Worm (Caenorhabditis elegans) whole organism, early embryonic: ENCODE measurements around the gene dyf-13.

ENCODE experiments used
- B0310.2 ChIP-seq: sonication (generic microtip); optimal IDR thresholded peaks from 2 replicates; lab custom pipeline; 2016; ENCODE audit warnings: mild to moderate bottlenecking, missing genetic modification characterization, missing compliant biosample characterization
- F13C5.2 ChIP-seq: sonication (generic microtip); optimal IDR thresholded peaks from 2 replicates; lab custom pipeline; 2017; ENCODE audit warnings: mild to moderate bottlenecking, missing genetic modification characterization, inconsistent platforms, missing compliant biosample characterization
- aly-1 ChIP-seq: sonication (generic microtip); optimal IDR thresholded peaks from 2 replicates; lab custom pipeline; 2016; ENCODE audit warnings: missing genetic modification characterization, missing compliant biosample characterization
- ama-1 ChIP-seq: fragments of 150-350 bp; optimal IDR thresholded peaks from 2 replicates; lab custom pipeline; 2014
- ceh-13 ChIP-seq: fragments of 200-800 bp; sonication (Bioruptor generic); optimal IDR thresholded peaks from 2 replicates; lab custom pipeline; 2018; ENCODE audit warnings: mild to moderate bottlenecking, missing genetic modification characterization, missing compliant biosample characterization
- ceh-36 ChIP-seq: sonication (generic microtip); optimal IDR thresholded peaks from 2 replicates; lab custom pipeline; 2016; ENCODE audit warnings: missing genetic modification characterization, inconsistent platforms, missing compliant biosample characterization
- ets-7 ChIP-seq: sonication (generic microtip); optimal IDR thresholded peaks from 2 replicates; lab custom pipeline; 2016; ENCODE audit warnings: missing genotype, missing genetic modification characterization, missing compliant biosample characterization
- flt-1 ChIP-seq: fragments of 200-800 bp; sonication (Bioruptor generic); IDR thresholded peaks from 2 replicates; pipeline ENCODE4 v1.3.6; 2022; ENCODE audit warnings: missing genetic modification characterization, missing compliant biosample characterization
- hmbx-1 ChIP-seq: sonication (generic microtip); optimal IDR thresholded peaks from 2 replicates; lab custom pipeline; 2016; ENCODE audit warnings: mild to moderate bottlenecking, missing genetic modification characterization, missing compliant biosample characterization
- hmg-4 ChIP-seq: fragments of 200-800 bp; sonication (Bioruptor generic); optimal IDR thresholded peaks from 2 replicates; lab custom pipeline; 2018; ENCODE audit warnings: mild to moderate bottlenecking, missing genetic modification characterization, missing compliant biosample characterization
- hnd-1 ChIP-seq: sonication (generic microtip); optimal IDR thresholded peaks from 2 replicates; lab custom pipeline; 2016; ENCODE audit warnings: missing genetic modification characterization, missing compliant biosample characterization
- pes-1 ChIP-seq: fragments of 200-800 bp; sonication (Bioruptor generic); IDR thresholded peaks from 2 replicates; pipeline ENCODE4 v1.3.6; 2022; ENCODE audit warnings: missing genetic modification reagents, missing genetic modification characterization, missing compliant biosample characterization
- scrt-1 ChIP-seq: fragments of 200-800 bp; sonication (Bioruptor generic); IDR thresholded peaks from 2 replicates; pipeline ENCODE4 v1.3.6; 2022; ENCODE audit warnings: missing genetic modification characterization, missing compliant biosample characterization
- sea-1 ChIP-seq: fragments of 200-800 bp; sonication (Bioruptor generic); conservative IDR thresholded peaks from 2 replicates; pipeline ENCODE4 v1.3.6; 2022; ENCODE audit warnings: missing genetic modification characterization, missing compliant biosample characterization
- tbx-11 ChIP-seq: fragments of 200-800 bp; sonication (Bioruptor generic); IDR thresholded peaks from 2 replicates; pipeline ENCODE4 v1.3.6; 2022; ENCODE audit warnings: missing genetic modification characterization, missing compliant biosample characterization
- tbx-37 ChIP-seq: fragments of 200-800 bp; sonication (Bioruptor generic); conservative IDR thresholded peaks from 2 replicates; pipeline ENCODE4 v1.3.6; 2022; ENCODE audit warnings: missing genetic modification reagents, missing genetic modification characterization, missing compliant biosample characterization
- tra-4 ChIP-seq: sonication (generic microtip); optimal IDR thresholded peaks from 2 replicates; lab custom pipeline; 2017; ENCODE audit warnings: missing genetic modification characterization, missing compliant biosample characterization

dyf-13 gene

DNA sequence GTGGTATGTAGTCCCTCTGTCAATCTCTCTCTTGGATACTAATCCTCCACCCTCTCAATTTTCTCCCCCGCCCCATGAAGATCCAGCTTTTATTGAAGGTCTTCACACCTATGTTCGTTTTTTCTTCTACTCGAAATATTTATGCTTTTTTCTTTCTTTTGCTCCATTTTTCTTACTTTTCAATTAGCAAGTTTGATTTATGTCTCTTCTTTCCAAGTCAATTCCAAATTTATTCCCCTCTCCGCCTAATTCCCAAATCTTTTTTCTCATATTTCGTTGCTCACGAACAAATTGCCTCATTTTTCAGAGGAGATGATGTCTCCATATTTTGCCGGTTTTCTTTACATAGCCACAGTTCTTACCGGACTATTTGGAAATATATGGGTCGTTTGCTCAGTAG lies 26.8 kb downstream of the dyf-13 start, which contains the start of gene npr-31:
Gene npr-31, plus strand, starts transcription at position 301 of the 400 bp plus-strand sequence.
- TF ChIP-seq aly-1 = no peak

DNA sequence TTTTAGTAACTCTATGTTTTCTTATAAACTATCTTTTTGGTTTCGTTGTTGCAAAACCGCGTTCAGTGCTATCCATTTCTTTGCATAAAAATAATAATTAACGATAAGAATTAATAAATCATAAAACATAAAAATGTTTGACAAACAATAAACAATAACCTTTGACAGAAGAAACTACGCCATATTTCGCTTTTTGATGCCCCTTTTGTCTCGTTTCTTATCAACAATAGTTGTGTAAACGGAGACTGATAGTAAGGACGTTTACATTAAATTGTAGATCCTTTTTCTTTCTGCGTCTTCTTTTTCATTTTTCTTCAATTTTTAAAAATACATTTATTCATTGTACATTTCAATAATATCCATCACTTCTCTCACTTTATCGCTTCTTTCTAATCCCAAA lies 32.1 kb downstream of the dyf-13 start:
- no peak for TF ChIP-seq ets-7 (tag; lab: Kevin White, UChicago)
- TF ChIP-seq hmg-4 = no peak
- TF ChIP-seq ceh-36 = no peak
- TF ChIP-seq tbx-11 (GFP tag; lab: Robert Waterston, UW) = no peak
- no peak for TF ChIP-seq scrt-1 (GFP tag; lab: Robert Waterston, UW)
- no peak for TF ChIP-seq flt-1
- TF ChIP-seq hmbx-1 = no peak
- TF ChIP-seq F13C5.2 (tag; lab: Kevin White, UChicago) = no peak
- TF ChIP-seq B0310.2 (tag; lab: Kevin White, UChicago) = no peak
- TF ChIP-seq pes-1 (GFP tag; lab: Robert Waterston, UW) = no peak
- TF ChIP-seq ceh-13 (GFP tag; lab: Kevin White, UChicago) = no peak
- no peak for TF ChIP-seq sea-1 (GFP tag; lab: Robert Waterston, UW)
- no peak for TF ChIP-seq aly-1

DNA sequence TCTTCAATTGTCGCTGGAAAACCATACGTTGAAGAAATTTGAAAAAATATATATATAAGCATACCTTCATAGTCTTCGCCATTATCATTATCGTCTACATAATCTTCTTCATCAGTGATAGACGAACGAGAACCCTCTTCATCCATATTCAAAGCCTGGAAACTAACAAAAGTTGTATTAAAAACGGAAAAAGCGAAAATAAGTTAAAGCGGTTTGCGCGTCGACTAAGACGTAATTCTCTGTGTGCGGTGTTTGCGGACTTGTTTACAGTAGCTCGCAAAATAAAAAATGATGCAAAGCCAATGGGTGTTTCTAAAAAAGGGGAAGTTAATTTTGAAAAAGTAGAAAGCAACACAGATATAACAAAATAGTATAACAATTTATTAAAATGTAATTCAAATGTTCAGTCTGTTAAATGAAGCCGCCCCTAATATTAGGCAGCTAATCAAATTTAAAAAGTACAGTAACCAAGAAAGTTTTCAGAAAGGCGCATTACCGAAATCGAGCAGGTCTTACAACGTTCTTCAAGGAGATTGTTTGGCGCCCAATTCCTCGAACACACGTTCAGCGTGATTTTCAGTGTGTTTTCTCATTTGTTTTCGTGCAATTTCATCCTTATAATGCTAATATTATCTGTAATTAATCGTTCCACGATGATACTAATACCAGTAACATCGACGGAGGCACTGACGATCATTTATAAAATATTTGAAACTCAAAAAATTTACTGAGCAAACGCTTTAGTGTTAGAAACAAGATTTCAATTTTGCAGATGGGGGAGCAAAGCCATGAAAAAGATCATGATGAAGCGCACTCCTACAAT lies 39.1 kb downstream of the dyf-13 start, which contains the start of the genes T07F8.4 and gld-3:
Gene T07F8.4, minus strand, starts transcription at position 162 of the 823 bp plus-strand sequence.
Gene gld-3, plus strand, starts transcription at position 773 of the 823 bp plus-strand sequence.
- TF ChIP-seq ceh-36 = no peak
- no peak for TF ChIP-seq hmbx-1
- no peak for TF ChIP-seq ceh-13 (GFP tag; lab: Kevin White, UChicago)

DNA sequence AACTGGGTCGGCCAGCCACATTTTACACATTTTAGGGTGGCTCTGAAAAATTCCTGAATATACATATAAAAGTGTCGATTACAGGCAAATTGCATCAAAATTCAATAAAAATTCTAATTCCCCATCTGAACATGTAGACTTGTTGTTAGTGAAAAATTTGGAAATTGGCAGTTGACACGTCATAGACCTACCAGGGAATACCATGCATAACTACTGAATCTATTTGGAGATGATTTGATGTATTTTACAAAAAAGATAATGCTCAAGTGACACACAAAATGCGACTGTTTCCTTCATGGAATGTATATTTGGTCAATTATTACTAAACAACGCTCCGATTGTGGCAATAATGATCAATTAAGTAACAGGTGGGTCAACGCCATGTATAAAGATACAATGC lies 44.7 kb downstream of the dyf-13 start, which contains the start of gene F10E7.1:
Gene F10E7.1, plus strand, starts transcription at position 301 of the 400 bp plus-strand sequence.
- no peak for TF ChIP-seq ceh-13 (GFP tag; lab: Kevin White, UChicago)
- TF ChIP-seq hnd-1 (tag; lab: Kevin White, UChicago) = no peak
- no peak for TF ChIP-seq scrt-1 (GFP tag; lab: Robert Waterston, UW)
- no peak for TF ChIP-seq tbx-37 (GFP tag; lab: Robert Waterston, UW)
- no peak for TF ChIP-seq ama-1
- TF ChIP-seq sea-1 (GFP tag; lab: Robert Waterston, UW) = no peak
- TF ChIP-seq ceh-36 = no peak
- TF ChIP-seq tbx-11 (GFP tag; lab: Robert Waterston, UW) = no peak
- TF ChIP-seq flt-1 = no peak
- no peak for TF ChIP-seq B0310.2 (tag; lab: Kevin White, UChicago)
- TF ChIP-seq ets-7 (tag; lab: Kevin White, UChicago) = no peak
- TF ChIP-seq aly-1 = no peak
- no peak for TF ChIP-seq pes-1 (GFP tag; lab: Robert Waterston, UW)
- no peak for TF ChIP-seq F13C5.2 (tag; lab: Kevin White, UChicago)
- no peak for TF ChIP-seq hmbx-1
- TF ChIP-seq tra-4 (tag; lab: Kevin White, UChicago) = no peak

DNA sequence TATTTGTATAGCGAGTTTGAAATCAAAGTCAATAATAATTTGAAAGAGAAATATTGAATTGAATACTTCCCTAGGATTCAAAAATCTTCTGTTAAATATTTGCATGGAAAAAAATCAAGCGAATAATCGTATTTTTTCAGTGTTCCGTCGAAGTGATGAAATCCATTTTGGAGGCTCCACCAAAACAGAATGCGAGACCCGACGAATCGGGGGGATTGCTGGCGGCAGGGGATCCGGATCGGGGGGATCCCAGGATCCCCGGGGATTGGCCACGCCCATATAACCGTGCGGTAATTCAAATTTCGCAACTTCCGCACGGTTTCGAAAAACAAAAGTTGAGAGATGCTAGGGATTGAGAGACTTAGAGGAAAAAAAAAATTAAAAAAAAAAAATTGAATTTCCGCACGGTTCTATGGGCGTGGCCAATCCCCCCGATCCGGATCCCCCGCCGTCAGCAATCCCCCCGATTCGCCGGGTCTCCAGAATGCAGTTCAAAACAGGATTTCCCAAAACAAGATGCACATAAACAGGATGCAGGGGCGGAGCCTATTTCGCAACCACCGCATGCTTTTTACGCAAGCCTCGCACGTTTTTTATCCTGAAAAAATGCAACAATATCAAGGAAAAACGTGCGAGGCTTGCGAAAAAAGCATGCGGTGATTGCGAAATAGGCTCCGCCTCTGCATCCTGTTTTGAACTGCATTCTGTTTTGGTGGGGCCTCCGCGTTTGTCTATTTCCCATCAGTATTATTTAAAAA lies 48.3 kb downstream of the dyf-13 start, which contains the start of gene F10E7.11:
Gene F10E7.11, minus strand, starts transcription at position 232 of the 758 bp plus-strand sequence.
- TF ChIP-seq tbx-37 (GFP tag; lab: Robert Waterston, UW) (no peak), pes-1 (GFP tag; lab: Robert Waterston, UW) (no peak), hmbx-1 (no peak), ets-7 (tag; lab: Kevin White, UChicago) (no peak), tbx-11 (GFP tag; lab: Robert Waterston, UW) (no peak), scrt-1 (GFP tag; lab: Robert Waterston, UW) (no peak), flt-1 (no peak), ama-1 (no peak), B0310.2 (tag; lab: Kevin White, UChicago) (no peak), ceh-36 (no peak), aly-1 (no peak), hnd-1 (tag; lab: Kevin White, UChicago) (no peak), ceh-13 (GFP tag; lab: Kevin White, UChicago) (no peak), hmg-4 (no peak), sea-1 (GFP tag; lab: Robert Waterston, UW) (no peak), tra-4 (tag; lab: Kevin White, UChicago) (no peak), F13C5.2 (tag; lab: Kevin White, UChicago) (no peak)

DNA sequence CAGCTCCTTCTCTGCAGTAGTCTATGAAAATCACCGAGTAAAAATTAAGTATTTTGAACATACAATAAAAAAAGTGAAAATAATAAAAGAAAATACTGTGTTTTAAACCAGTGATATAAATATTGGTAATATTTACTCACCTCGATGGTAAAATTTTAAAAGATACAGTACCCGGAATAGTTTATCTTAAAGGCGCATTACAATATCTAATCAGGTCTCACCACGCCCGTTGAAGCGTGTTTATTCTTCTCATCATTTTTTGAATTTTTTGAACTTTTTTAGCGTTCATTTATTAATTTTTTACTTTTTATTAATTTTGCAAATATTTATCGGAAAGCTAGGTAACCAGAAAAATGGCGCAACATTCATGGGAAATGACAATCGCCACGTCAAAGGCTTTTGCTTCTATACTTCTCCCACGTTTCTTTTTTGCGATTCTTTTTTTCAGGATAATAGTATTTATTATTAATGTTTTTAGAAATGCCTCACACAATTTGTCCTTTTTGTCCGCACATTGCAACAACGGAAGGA lies 49.3 kb downstream of the dyf-13 start, which contains the start of gene F10E7.2:
Gene F10E7.2, plus strand, starts transcription at position 481 of the 531 bp plus-strand sequence.
- TF ChIP-seq pes-1 (GFP tag; lab: Robert Waterston, UW) (no peak), B0310.2 (tag; lab: Kevin White, UChicago) (no peak), hnd-1 (tag; lab: Kevin White, UChicago) (no peak), ceh-36 (no peak), tbx-11 (GFP tag; lab: Robert Waterston, UW) (no peak), hmbx-1 (no peak)

DNA sequence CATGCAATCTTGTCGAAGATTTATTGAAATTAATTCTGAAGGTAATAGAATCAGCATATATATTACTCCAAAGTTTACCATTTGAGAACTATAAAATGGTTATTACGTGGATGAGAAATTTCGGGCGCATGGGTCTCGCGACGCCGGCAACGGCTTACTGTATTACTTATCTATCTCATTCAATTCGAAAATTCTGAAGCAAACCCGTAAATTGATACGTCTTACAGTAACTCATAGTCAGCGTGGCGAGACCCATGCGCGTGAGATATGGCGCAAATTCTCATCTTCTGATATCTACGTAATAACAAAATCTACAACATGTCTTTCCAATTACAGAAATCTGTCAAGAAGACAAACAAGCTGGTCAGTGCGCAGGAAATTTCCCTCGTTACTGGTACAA lies 51.6 kb downstream of the dyf-13 start:
- TF ChIP-seq scrt-1 (GFP tag; lab: Robert Waterston, UW) (no peak), ceh-13 (GFP tag; lab: Kevin White, UChicago) (no peak), ets-7 (tag; lab: Kevin White, UChicago) (no peak), hmbx-1 (no peak), aly-1 (no peak), sea-1 (GFP tag; lab: Robert Waterston, UW) (no peak), hnd-1 (tag; lab: Kevin White, UChicago) (no peak), pes-1 (GFP tag; lab: Robert Waterston, UW) (no peak), F13C5.2 (tag; lab: Kevin White, UChicago) (no peak), ceh-36 (no peak), hmg-4 (no peak), tbx-37 (GFP tag; lab: Robert Waterston, UW) (no peak), flt-1 (no peak), B0310.2 (tag; lab: Kevin White, UChicago) (no peak), ama-1 (no peak), tra-4 (tag; lab: Kevin White, UChicago) (no peak), tbx-11 (GFP tag; lab: Robert Waterston, UW) (no peak)
